Worm (Caenorhabditis elegans) whole organism, L2 larva: ENCODE measurements around the gene D1025.10.

Source experiments
- blmp-1 ChIP-seq: sonication (generic microtip); optimal IDR thresholded peaks from 2 replicates; lab custom pipeline; 2017; ENCODE audit warnings: missing genetic modification characterization, mild to moderate bottlenecking, missing compliant biosample characterization, antibody characterized with exemption, moderate library complexity; ENCODE audit not compliant: insufficient read depth
- nhr-11 ChIP-seq: fragments of 150-350 bp; optimal IDR thresholded peaks from 2 replicates; lab custom pipeline; 2014; ENCODE audit warnings: missing biosample characterization, missing genetic modification characterization
- nhr-237 ChIP-seq: fragments of 150-350 bp; optimal IDR thresholded peaks from 2 replicates; lab custom pipeline; 2014; ENCODE audit warnings: missing biosample characterization, missing genetic modification characterization
- ztf-4 ChIP-seq: fragments of 150-350 bp; optimal IDR thresholded peaks from 2 replicates; lab custom pipeline; 2014; ENCODE audit warnings: missing biosample characterization, missing genetic modification characterization

ce11 chrX:14513462-14513861 lies 3.2 kb upstream of the D1025.10 start:
- TF ChIP-seq ztf-4 (tag; lab: Kevin White, UChicago) (no peak), blmp-1 (tag; lab: Kevin White, UChicago) (no peak), nhr-11 (tag; lab: Kevin White, UChicago) (no peak), nhr-237 (tag; lab: Kevin White, UChicago) (no peak)
